Worm (Caenorhabditis elegans) whole organism, midembryonic: ENCODE results near the gene F57G12.2.
A peak's percentile ranks its signal among the peaks of the same experiment; 100 is the strongest.

Experiments used
- T22C8.4 ChIP-seq: fragments of 200-800 bp; sonication (Bioruptor generic); IDR thresholded peaks from 2 replicates; pipeline ENCODE4 v1.3.6; 2022; ENCODE audit warnings: missing genetic modification characterization, missing compliant biosample characterization
- cog-1 ChIP-seq: sonication (generic microtip); optimal IDR thresholded peaks from 2 replicates; lab custom pipeline; 2016; ENCODE audit warnings: missing genetic modification characterization, missing compliant biosample characterization
- flt-1 ChIP-seq: fragments of 200-800 bp; sonication (Bioruptor generic); IDR thresholded peaks from 2 replicates; pipeline ENCODE4 v1.3.6; 2022; ENCODE audit warnings: missing genetic modification characterization, missing compliant biosample characterization
- klf-2 ChIP-seq: fragments of 200-800 bp; sonication (Bioruptor generic); conservative IDR thresholded peaks from 2 replicates; pipeline ENCODE4 v1.3.6; 2022; ENCODE audit warnings: missing genetic modification reagents, missing genetic modification characterization, missing compliant biosample characterization
- med-1 ChIP-seq: sonication (generic microtip); optimal IDR thresholded peaks from 2 replicates; lab custom pipeline; 2017; ENCODE audit warnings: missing genetic modification characterization, mild to moderate bottlenecking, missing compliant biosample characterization, antibody characterized with exemption, missing genetic modification reagents; ENCODE audit not compliant: insufficient read depth
- ref-1 ChIP-seq: fragments of 200-800 bp; sonication (Bioruptor generic); conservative IDR thresholded peaks from 2 replicates; pipeline ENCODE4 v1.3.6; 2022; ENCODE audit warnings: missing genetic modification reagents, missing genetic modification characterization, missing compliant biosample characterization
- tab-1 ChIP-seq: fragments of 200-800 bp; sonication (Bioruptor generic); IDR thresholded peaks from 2 replicates; pipeline ENCODE4 v1.3.6; 2022; ENCODE audit warnings: missing genetic modification characterization, missing compliant biosample characterization
- ztf-23 ChIP-seq: fragments of 200-800 bp; sonication (Bioruptor generic); IDR thresholded peaks from 2 replicates; pipeline ENCODE4 v1.3.6; 2022; ENCODE audit warnings: missing genetic modification reagents, missing genetic modification characterization, missing compliant biosample characterization
- ztf-29 ChIP-seq: fragments of 200-800 bp; sonication (Bioruptor generic); IDR thresholded peaks from 2 replicates; pipeline ENCODE4 v1.3.6; 2022; ENCODE audit warnings: missing genetic modification reagents, missing genetic modification characterization, missing compliant biosample characterization

Gene F57G12.2

ce11 chrX:12168765-12169164, 8.9 kb upstream of the F57G12.2 start:
- TF ChIP-seq ztf-29 (no peak), flt-1 (GFP tag; lab: Robert Waterston, UW) (no peak), ztf-23 (GFP tag; lab: Robert Waterston, UW) (no peak), T22C8.4 (GFP tag; lab: Robert Waterston, UW) (no peak), med-1 (GFP tag; lab: Kevin White, UChicago) (no peak)

- no peak for TF ChIP-seq cog-1 (tag; lab: Kevin White, UChicago)
- no peak for TF ChIP-seq ztf-29
- TF ChIP-seq tab-1: no peak
- TF ChIP-seq med-1 (GFP tag; lab: Kevin White, UChicago): no peak
- TF ChIP-seq flt-1 (GFP tag; lab: Robert Waterston, UW): no peak
- TF ChIP-seq klf-2 (GFP tag; lab: Robert Waterston, UW): no peak
- no peak for TF ChIP-seq ref-1
- no peak for TF ChIP-seq T22C8.4 (GFP tag; lab: Robert Waterston, UW)
- no peak for TF ChIP-seq ztf-23 (GFP tag; lab: Robert Waterston, UW)
Measured at ce11 chrX:12167632-12168377, 8.0 kb upstream of the F57G12.2 start.

ce11 chrX:12164943-12165342, 5.1 kb upstream of the F57G12.2 start:
- no peak for TF ChIP-seq klf-2 (GFP tag; lab: Robert Waterston, UW)

ce11 chrX:12164047-12164446, 4.2 kb upstream of the F57G12.2 start:
- TF ChIP-seq ztf-29: no peak
- TF ChIP-seq T22C8.4 (GFP tag; lab: Robert Waterston, UW): no peak
- no peak for TF ChIP-seq med-1 (GFP tag; lab: Kevin White, UChicago)
- TF ChIP-seq tab-1: no peak
- TF ChIP-seq flt-1 (GFP tag; lab: Robert Waterston, UW): no peak
- TF ChIP-seq cog-1 (tag; lab: Kevin White, UChicago): no peak
- TF ChIP-seq klf-2 (GFP tag; lab: Robert Waterston, UW): no peak
- TF ChIP-seq ztf-23 (GFP tag; lab: Robert Waterston, UW): no peak
- no peak for TF ChIP-seq ref-1

ce11 chrX:12162659-12163058, 2.8 kb upstream of the F57G12.2 start:
- no peak for TF ChIP-seq flt-1 (GFP tag; lab: Robert Waterston, UW)
- no peak for TF ChIP-seq klf-2 (GFP tag; lab: Robert Waterston, UW)
- TF ChIP-seq tab-1: no peak
- no peak for TF ChIP-seq T22C8.4 (GFP tag; lab: Robert Waterston, UW)
- no peak for TF ChIP-seq ref-1
- TF ChIP-seq ztf-23 (GFP tag; lab: Robert Waterston, UW): no peak

ce11 chrX:12158641-12159040, 1.2 kb downstream of the F57G12.2 start:
- TF ChIP-seq ztf-23 (GFP tag; lab: Robert Waterston, UW) (no peak), med-1 (GFP tag; lab: Kevin White, UChicago) (no peak), ztf-29 (no peak), cog-1 (tag; lab: Kevin White, UChicago) (peak; percentile 0), klf-2 (GFP tag; lab: Robert Waterston, UW) (no peak)

ce11 chrX:12154055-12154898, 5.6 kb downstream of the F57G12.2 start, which contains the start of gene mfsd-11:
Gene mfsd-11, minus strand, starts transcription at chrX:12154105.
- TF ChIP-seq cog-1 (tag; lab: Kevin White, UChicago): no peak
- TF ChIP-seq ztf-29: no peak
- TF ChIP-seq klf-2 (GFP tag; lab: Robert Waterston, UW): no peak
- TF ChIP-seq flt-1 (GFP tag; lab: Robert Waterston, UW): no peak
- TF ChIP-seq tab-1: no peak
- no peak for TF ChIP-seq ztf-23 (GFP tag; lab: Robert Waterston, UW)
- TF ChIP-seq T22C8.4 (GFP tag; lab: Robert Waterston, UW): no peak
- TF ChIP-seq ref-1: no peak
- no peak for TF ChIP-seq med-1 (GFP tag; lab: Kevin White, UChicago)

- TF ChIP-seq med-1 (GFP tag; lab: Kevin White, UChicago): no peak
- TF ChIP-seq klf-2 (GFP tag; lab: Robert Waterston, UW): no peak
- TF ChIP-seq flt-1 (GFP tag; lab: Robert Waterston, UW): no peak
- no peak for TF ChIP-seq ref-1
- TF ChIP-seq cog-1 (tag; lab: Kevin White, UChicago): no peak
- TF ChIP-seq ztf-29: no peak
- no peak for TF ChIP-seq T22C8.4 (GFP tag; lab: Robert Waterston, UW)
- TF ChIP-seq tab-1: no peak
- no peak for TF ChIP-seq ztf-23 (GFP tag; lab: Robert Waterston, UW)
Measured at ce11 chrX:12149638-12150137, 10.2 kb downstream of the F57G12.2 start, which contains the start of gene znf-474. Gene znf-474, plus strand, starts transcription at chrX:12149924.

ce11 chrX:12146453-12147085, 13.3 kb downstream of the F57G12.2 start, which contains the start of gene pycr-1:
Gene pycr-1, plus strand, starts transcription at chrX:12146832.
- TF ChIP-seq T22C8.4 (GFP tag; lab: Robert Waterston, UW) (no peak), cog-1 (tag; lab: Kevin White, UChicago) (no peak), ref-1 (no peak), flt-1 (GFP tag; lab: Robert Waterston, UW) (no peak)
